Fruit fly (Drosophila melanogaster) whole organism, adult: Measurements from ENCODE around the gene muc.

Source experiments
- CG12768 ChIP-seq: fragments of 200-800 bp; sonication (Bioruptor generic); optimal IDR thresholded peaks from 2 replicates; lab custom pipeline; 2017; ENCODE audit warnings: missing biosample characterization, missing genetic modification characterization, mild to moderate bottlenecking, moderate library complexity, missing genetic modification reagents
- CG5204 ChIP-seq: fragments of 200-800 bp; sonication (Bioruptor generic); optimal IDR thresholded peaks from 2 replicates; lab custom pipeline; 2016; ENCODE audit warnings: missing biosample characterization, missing genetic modification characterization
- Clk ChIP-seq: fragments of 200-800 bp; sonication (Bioruptor generic); optimal IDR thresholded peaks from 2 replicates; lab custom pipeline; 2017; ENCODE audit warnings: missing biosample characterization, missing genetic modification characterization
- Mnt ChIP-seq: fragments of 200-800 bp; sonication (Bioruptor generic); optimal IDR thresholded peaks from 2 replicates; lab custom pipeline; 2016; ENCODE audit warnings: missing biosample characterization, mild to moderate bottlenecking, missing genetic modification characterization
- kay ChIP-seq: fragments of 200-800 bp; sonication (Bioruptor generic); peaks from one replicate; lab custom pipeline; 2016; ENCODE audit warnings: missing biosample characterization, missing genetic modification characterization, borderline replicate concordance
- pad ChIP-seq: fragments of 200-800 bp; sonication (Bioruptor generic); optimal IDR thresholded peaks from 3 replicates; lab custom pipeline; 2017; ENCODE audit warnings: missing biosample characterization, missing genetic modification characterization, mild to moderate bottlenecking, moderate library complexity, missing genetic modification reagents
- toe ChIP-seq: fragments of 200-800 bp; sonication (Bioruptor generic); optimal IDR thresholded peaks from 2 replicates; lab custom pipeline; 2016; ENCODE audit warnings: missing biosample characterization, missing genetic modification characterization

dm6 chr2L:7411947-7412621, 14.6 kb upstream of the muc start, which contains the start of gene chm:
- TF ChIP-seq Clk (no peak), kay (no peak), toe (GFP tag; lab: Kevin White, UChicago) (no peak), Mnt (GFP tag; lab: Kevin White, UChicago) (no peak), CG5204 (GFP tag; lab: Kevin White, UChicago) (no peak), pad (no peak), CG12768 (GFP tag; lab: Kevin White, UChicago) (no peak)
